Worm (Caenorhabditis elegans): Measurements from ENCODE around the gene str-60.

DNA sequence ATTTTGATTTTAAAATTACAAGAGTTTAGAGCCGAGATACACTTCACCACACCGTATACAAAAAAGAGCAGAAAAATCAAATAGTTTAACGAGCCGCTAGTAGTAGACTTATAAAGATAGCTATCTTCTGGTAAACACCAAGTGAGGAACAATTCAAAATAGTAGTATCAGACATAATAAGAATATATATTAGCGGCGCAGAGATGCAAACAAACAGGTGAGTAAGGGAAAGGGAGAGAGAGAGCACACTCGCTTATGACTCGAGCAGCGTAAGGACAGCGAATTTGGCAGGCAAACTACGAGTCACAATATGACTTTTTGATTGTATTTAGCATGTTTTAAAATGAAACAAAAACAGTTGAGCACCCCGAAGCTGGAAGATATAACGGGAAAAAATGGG is 6.5 kb upstream of the str-60 start:
- TF ChIP-seq flt-1 (GFP tag; IDR thresholded peaks at IDR 0.05) (no peak), klf-2 (GFP tag; conservative IDR thresholded peaks at IDR 0.05) (no peak), ref-1 (GFP tag; conservative IDR thresholded peaks at IDR 0.05) (no peak), tab-1 (GFP tag; IDR thresholded peaks at IDR 0.05) (no peak), ztf-29 (GFP tag; IDR thresholded peaks at IDR 0.05) (no peak), med-1 (GFP tag; optimal IDR thresholded peaks at IDR 0.05; ENCODE audit: insufficient read depth) (no peak), cog-1 (tag; optimal IDR thresholded peaks at IDR 0.05) (no peak), T22C8.4 (GFP tag; IDR thresholded peaks at IDR 0.05) (no peak)
